Fruit fly (Drosophila melanogaster): ENCODE results near the gene CG14089.
A peak's percentile ranks its signal among the peaks of the same experiment; 100 is the strongest.

The CG14089 gene

DNA sequence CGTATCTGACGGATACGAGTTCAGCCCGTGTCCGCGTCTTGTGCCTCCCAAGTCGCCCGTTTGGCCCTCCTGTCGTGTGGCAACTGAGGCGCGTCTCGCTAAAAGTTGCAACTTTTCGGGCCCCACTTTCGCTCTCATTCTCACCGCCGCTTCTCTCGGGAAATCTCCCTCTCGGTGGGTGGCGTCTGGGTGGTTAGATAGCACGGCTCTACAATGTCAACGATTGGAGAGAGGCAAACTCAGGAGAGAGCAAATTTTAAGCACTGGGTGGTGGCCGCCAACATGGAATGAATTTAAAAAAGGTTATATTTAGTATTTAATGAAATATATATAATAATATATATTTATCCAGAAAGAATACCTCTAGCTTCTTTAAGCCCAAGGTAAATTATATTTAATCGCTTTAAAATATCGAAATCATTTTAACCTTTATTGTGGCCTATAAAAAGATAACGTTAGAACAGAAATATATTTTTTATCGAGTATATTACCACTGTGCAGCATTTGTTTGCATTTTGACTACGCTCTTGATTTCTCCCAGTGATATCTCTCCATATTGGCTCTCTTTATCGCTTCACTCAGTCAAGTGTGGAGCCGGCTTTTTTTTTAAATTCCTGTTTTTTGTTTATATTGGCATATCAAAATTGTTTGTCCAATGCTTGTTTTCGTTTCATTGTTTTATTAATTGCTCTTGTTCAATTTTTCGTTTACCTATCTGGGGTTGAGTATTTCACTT lies 12.0 kb upstream of the CG14089 start, which contains the start of gene Gbs-76A (continued):
- TF ChIP-seq Scr (GFP tag; IDR thresholded peaks at IDR 0.05; ENCODE audit: partially characterized antibody) (peak; percentile 33; the same call in 1 of the 2 replicates), HLH3B (GFP tag; IDR thresholded peaks at IDR 0.05) (peak; percentile 60; the same call in 1 of the 2 replicates), danr (GFP tag; IDR thresholded peaks at IDR 0.05) (0 out of 2 replicates have a peak, but pooled peaks have one; percentile 5), CG5245 (GFP tag; optimal IDR thresholded peaks at IDR 0.05) (no peak), CG18599 (GFP tag; optimal IDR thresholded peaks at IDR 0.05) (peak; percentile 93), eve (GFP tag; optimal IDR thresholded peaks at IDR 0.05) (peak in 1 of 2 experiments; percentile 81), CG31441 (GFP tag; IDR thresholded peaks at IDR 0.05) (peak; percentile 93), CG2116 (GFP tag; optimal IDR thresholded peaks at IDR 0.05) (peak; percentile 36), nau (GFP tag; optimal IDR thresholded peaks at IDR 0.05) (peak; percentile 32), gsb-n (tag; optimal IDR thresholded peaks at IDR 0.05) (peak; percentile 71), NC2β (GFP tag; optimal IDR thresholded peaks at IDR 0.05) (no peak), CG31365 (tag; optimal IDR thresholded peaks at IDR 0.05) (no peak), gro (GFP tag; optimal IDR thresholded peaks at IDR 0.05) (no peak), Fer2 (tag; optimal IDR thresholded peaks at IDR 0.05) (peak; percentile 77), Usf (GFP tag; optimal IDR thresholded peaks at IDR 0.05) (peak; percentile 33), yki (optimal IDR thresholded peaks at IDR 0.05) (peak; percentile 16), CG43689 (GFP tag; IDR thresholded peaks at IDR 0.05) (no peak), CG32772 (GFP tag; IDR thresholded peaks at IDR 0.05) (peak; percentile 59), CG3726 (GFP tag; IDR thresholded peaks at IDR 0.05) (no peak), CG7839 (tag; optimal IDR thresholded peaks at IDR 0.05) (peak; percentile 91), CHES-1-like (GFP tag; optimal IDR thresholded peaks at IDR 0.05) (no peak), Elba2 (GFP tag; optimal IDR thresholded peaks at IDR 0.05) (no peak), ATbp (GFP tag; optimal IDR thresholded peaks at IDR 0.05) (peak; percentile 83), sna (GFP tag; IDR thresholded peaks at IDR 0.05; ENCODE audit: partially characterized antibody) (peak; percentile 65), CG12391 (tag; optimal IDR thresholded peaks at IDR 0.05) (peak; percentile 89), CG34224 (GFP tag; IDR thresholded peaks at IDR 0.05; ENCODE audit: partially characterized antibody) (peak; percentile 65; the same call in 1 of the 3 replicates), gcm (GFP tag; optimal IDR thresholded peaks at IDR 0.05) (peak; percentile 91), HLHmδ (GFP tag; optimal IDR thresholded peaks at IDR 0.05) (no peak), ewg (GFP tag; optimal IDR thresholded peaks at IDR 0.05) (peak; percentile 65), sisA (GFP tag; IDR thresholded peaks at IDR 0.05) (peak; percentile 64), D19B (GFP tag; optimal IDR thresholded peaks at IDR 0.05) (peak; percentile 68), Oli (tag; optimal IDR thresholded peaks at IDR 0.05) (peak; percentile 84), CG31388 (GFP tag; optimal IDR thresholded peaks at IDR 0.05) (no peak), ase (GFP tag; IDR thresholded peaks at IDR 0.05) (peak; percentile 67; the same call in 2 of the 3 replicates), CG5953 (GFP tag; IDR thresholded peaks at IDR 0.05) (peak; percentile 33; the same call in 1 of the 2 replicates), CG6791 (GFP tag; IDR thresholded peaks at IDR 0.05; ENCODE audit: partially characterized antibody) (no peak), CG12155 (GFP tag; optimal IDR thresholded peaks at IDR 0.05) (no peak), schlank (tag; optimal IDR thresholded peaks at IDR 0.05) (peak; percentile 18), Antp (GFP tag; optimal IDR thresholded peaks at IDR 0.05) (no peak), CG17328 (GFP tag; IDR thresholded peaks at IDR 0.05) (peak; percentile 62), scrt (GFP tag; optimal IDR thresholded peaks at IDR 0.05) (peak; percentile 77), dimm (GFP tag; IDR thresholded peaks at IDR 0.05) (no peak), amos (GFP tag; IDR thresholded peaks at IDR 0.05; ENCODE audit: partially characterized antibody) (no peak), CG9817 (tag; optimal IDR thresholded peaks at IDR 0.05) (peak; percentile 74), br (optimal IDR thresholded peaks at IDR 0.05) (no peak), vnd (GFP tag; IDR thresholded peaks at IDR 0.05; ENCODE audit: partially characterized antibody) (0 out of 3 replicates have a peak, but pooled peaks have one; percentile 35), Optix (GFP tag; IDR thresholded peaks at IDR 0.05) (no peak), CoRest (tag; optimal IDR thresholded peaks at IDR 0.05) (peak; percentile 91), CG15696 (tag; optimal IDR thresholded peaks at IDR 0.05) (peak; percentile 64)
